Fruit fly (Drosophila melanogaster): Measurements from ENCODE around the gene Vha100-5.

Gene Vha100-5

DNA sequence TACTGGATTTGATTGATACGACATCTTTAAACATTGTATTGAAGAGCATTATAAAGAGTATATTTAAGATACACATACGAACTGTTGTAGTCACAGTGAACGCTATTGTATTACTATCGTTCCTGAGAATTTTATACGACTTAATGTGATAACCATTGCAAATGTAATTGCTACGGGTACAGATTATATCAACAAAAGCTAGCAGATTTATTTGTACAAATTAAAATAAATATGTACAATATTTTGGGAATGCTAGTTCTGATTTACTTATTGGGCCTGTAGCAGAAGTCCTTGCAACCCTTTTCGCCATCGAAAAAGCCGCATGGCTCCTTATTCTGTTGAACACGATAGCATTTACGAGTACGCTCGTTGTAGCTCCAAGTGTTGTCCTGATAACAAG, 14.7 kb downstream of the Vha100-5 start, which contains the start of gene CG42470:
Gene CG42470 (minus strand): TSS at position 101 of the 400 bp plus-strand sequence.
- TF ChIP-seq D1 (tag; optimal IDR thresholded peaks at IDR 0.05) (no peak), Ets98B (GFP tag; IDR thresholded peaks at IDR 0.05) (no peak), CG13204 (GFP tag; optimal IDR thresholded peaks at IDR 0.05) (no peak), CG4496 (GFP tag; IDR thresholded peaks at IDR 0.05) (no peak), CG32121 (GFP tag; IDR thresholded peaks at IDR 0.05) (no peak), gl (tag; optimal IDR thresholded peaks at IDR 0.05) (no peak), rn (GFP tag; IDR thresholded peaks at IDR 0.05) (no peak), CG8301 (tag; optimal IDR thresholded peaks at IDR 0.05) (no peak), CG34367 (tag; optimal IDR thresholded peaks at IDR 0.05) (no peak), CG14655 (GFP tag; optimal IDR thresholded peaks at IDR 0.05) (no peak), CG17806 (tag; optimal IDR thresholded peaks at IDR 0.05) (no peak), CG8159 (tag; optimal IDR thresholded peaks at IDR 0.05) (no peak), Pif1B (GFP tag; optimal IDR thresholded peaks at IDR 0.05) (no peak), Snoo (tag; optimal IDR thresholded peaks at IDR 0.05) (no peak), CG9948 (tag; optimal IDR thresholded peaks at IDR 0.05) (no peak), fd96Ca (GFP tag; IDR thresholded peaks at IDR 0.05) (no peak)

DNA sequence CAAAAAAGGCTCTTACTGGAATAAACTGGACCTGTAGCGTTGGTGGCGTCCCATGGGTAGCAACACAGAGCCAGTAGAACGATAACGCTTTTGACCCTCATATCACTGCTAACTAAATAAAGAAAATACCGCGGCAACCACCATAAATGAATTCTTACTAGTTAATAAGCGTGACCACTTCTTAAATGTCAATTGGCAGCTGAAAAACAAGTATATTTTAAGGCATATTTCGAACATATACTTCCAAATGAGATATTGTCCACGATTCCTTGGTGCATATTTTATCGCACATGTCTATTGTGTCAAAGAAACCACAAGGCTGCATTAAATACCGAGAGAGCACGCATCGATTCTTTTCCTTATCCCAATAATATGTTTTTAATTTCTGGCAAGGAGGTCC, 15.2 kb downstream of the Vha100-5 start, which contains the start of gene CG42471:
Gene CG42471 (minus strand): TSS at position 101 of the 400 bp plus-strand sequence.
- no peak for TF ChIP-seq CG34367 (tag; optimal IDR thresholded peaks at IDR 0.05)
- TF ChIP-seq CG12605 (GFP tag; IDR thresholded peaks at IDR 0.05), result no peak
- TF ChIP-seq CG15710 (tag; optimal IDR thresholded peaks at IDR 0.05), result no peak
- no peak for TF ChIP-seq CG8301 (tag; optimal IDR thresholded peaks at IDR 0.05)
- TF ChIP-seq CG4496 (GFP tag; IDR thresholded peaks at IDR 0.05), result no peak

DNA sequence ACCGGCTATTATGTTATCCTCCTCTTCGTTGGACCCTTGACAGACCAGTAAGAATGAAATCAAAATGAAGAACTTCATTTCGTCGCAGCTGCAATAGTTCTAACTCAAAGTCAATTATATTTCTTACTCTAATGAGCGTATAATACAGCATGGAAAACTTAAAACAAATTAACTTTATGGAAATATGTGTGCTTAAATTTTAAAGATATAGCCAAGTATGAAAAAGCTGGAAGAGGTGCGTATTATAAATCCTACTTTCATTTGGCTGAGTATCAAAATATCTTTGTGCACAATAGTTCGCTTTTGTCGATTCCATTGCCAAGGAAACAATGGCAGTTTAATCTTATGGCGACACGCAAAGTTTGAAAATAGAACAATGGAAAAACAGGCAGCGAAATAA, 15.7 kb downstream of the Vha100-5 start, which contains the start of gene Sfp33A1:
Gene Sfp33A1 (minus strand): TSS at position 101 of the 400 bp plus-strand sequence.
- TF ChIP-seq CG13204 (GFP tag; optimal IDR thresholded peaks at IDR 0.05) (no peak), CG34367 (tag; optimal IDR thresholded peaks at IDR 0.05) (no peak), CG15710 (tag; optimal IDR thresholded peaks at IDR 0.05) (no peak), Pif1B (GFP tag; optimal IDR thresholded peaks at IDR 0.05) (no peak), CG9948 (tag; optimal IDR thresholded peaks at IDR 0.05) (no peak), gl (tag; optimal IDR thresholded peaks at IDR 0.05) (no peak), CG10348 (GFP tag; IDR thresholded peaks at IDR 0.05) (no peak), Pif1A (GFP tag; optimal IDR thresholded peaks at IDR 0.05) (no peak)

dm6 chr2L:11788034-11788433, 49.3 kb downstream of the Vha100-5 start, which contains the start of gene CG14931:
Gene CG14931 (plus strand): TSS chr2L:11788334.
- TF ChIP-seq gl (tag; optimal IDR thresholded peaks at IDR 0.05) (no peak), D1 (tag; optimal IDR thresholded peaks at IDR 0.05) (no peak), CG15710 (tag; optimal IDR thresholded peaks at IDR 0.05) (no peak), Snoo (tag; optimal IDR thresholded peaks at IDR 0.05) (no peak), CG32121 (GFP tag; IDR thresholded peaks at IDR 0.05) (no peak), CG8159 (tag; optimal IDR thresholded peaks at IDR 0.05) (no peak), CG14655 (GFP tag; optimal IDR thresholded peaks at IDR 0.05) (no peak), CG10348 (GFP tag; IDR thresholded peaks at IDR 0.05) (no peak), CG13204 (GFP tag; optimal IDR thresholded peaks at IDR 0.05) (no peak), CG12605 (GFP tag; IDR thresholded peaks at IDR 0.05) (no peak), CG4496 (GFP tag; IDR thresholded peaks at IDR 0.05) (no peak), CG34367 (tag; optimal IDR thresholded peaks at IDR 0.05) (no peak), rn (GFP tag; IDR thresholded peaks at IDR 0.05) (no peak), CG8301 (tag; optimal IDR thresholded peaks at IDR 0.05) (no peak), Pif1A (GFP tag; optimal IDR thresholded peaks at IDR 0.05) (no peak)

- TF ChIP-seq Snoo (tag; optimal IDR thresholded peaks at IDR 0.05) (no peak), CG9948 (tag; optimal IDR thresholded peaks at IDR 0.05) (no peak), CG10348 (GFP tag; IDR thresholded peaks at IDR 0.05) (no peak), CG17806 (tag; optimal IDR thresholded peaks at IDR 0.05) (no peak), fd96Ca (GFP tag; IDR thresholded peaks at IDR 0.05) (no peak), CG34367 (tag; optimal IDR thresholded peaks at IDR 0.05) (no peak), CG8159 (tag; optimal IDR thresholded peaks at IDR 0.05) (no peak), CG15710 (tag; optimal IDR thresholded peaks at IDR 0.05) (no peak), gl (tag; optimal IDR thresholded peaks at IDR 0.05) (no peak), Pif1B (GFP tag; optimal IDR thresholded peaks at IDR 0.05) (no peak), CG13204 (GFP tag; optimal IDR thresholded peaks at IDR 0.05) (no peak), CG14655 (GFP tag; optimal IDR thresholded peaks at IDR 0.05) (no peak), Ets98B (GFP tag; IDR thresholded peaks at IDR 0.05) (no peak), EcR (GFP tag; optimal IDR thresholded peaks at IDR 0.05) (no peak), CG4496 (GFP tag; IDR thresholded peaks at IDR 0.05) (no peak), Pif1A (GFP tag; optimal IDR thresholded peaks at IDR 0.05) (no peak), D1 (tag; optimal IDR thresholded peaks at IDR 0.05) (no peak), rn (GFP tag; IDR thresholded peaks at IDR 0.05) (no peak), CG8301 (tag; optimal IDR thresholded peaks at IDR 0.05) (no peak)
Observed at dm6 chr2L:11789690-11790089, 50.9 kb downstream of the Vha100-5 start, which contains the start of gene CG14932. Gene CG14932 (plus strand): TSS chr2L:11789919.

- TF ChIP-seq CG9948 (tag; optimal IDR thresholded peaks at IDR 0.05) (no peak), Snoo (tag; optimal IDR thresholded peaks at IDR 0.05) (no peak), CG10348 (GFP tag; IDR thresholded peaks at IDR 0.05) (no peak), CG4496 (GFP tag; IDR thresholded peaks at IDR 0.05) (no peak), CG15710 (tag; optimal IDR thresholded peaks at IDR 0.05) (no peak), CG34367 (tag; optimal IDR thresholded peaks at IDR 0.05) (no peak)
Observed at dm6 chr2L:11792265-11792664, 53.5 kb downstream of the Vha100-5 start, which contains the start of gene Tsp33B. Gene Tsp33B (minus strand): TSS chr2L:11792365.
